Worm (Caenorhabditis elegans) whole organism, L4 larva: ENCODE data around the gene Y57G11C.30.
"Not testable (repeated sequence)": the region's sequence is repeated elsewhere in the genome, so short reads cannot be mapped to it uniquely, and the experiment has no call there.

Experiments used
- ama-1 ChIP-seq: fragments of 150-350 bp; optimal IDR thresholded peaks from 2 replicates; lab custom pipeline; 2014; ENCODE audit warnings: inconsistent platforms, mixed read lengths
- dpl-1 ChIP-seq: fragments of 150-350 bp; optimal IDR thresholded peaks from 2 replicates; lab custom pipeline; 2014; ENCODE audit warnings: missing biosample characterization, missing genetic modification reagents, missing genetic modification characterization
- saeg-2 ChIP-seq: fragments of 200-800 bp; sonication (Bioruptor generic); IDR thresholded peaks from 2 replicates; pipeline ENCODE4 v1.3.6; 2022; ENCODE audit warnings: missing genetic modification reagents, missing genetic modification characterization, missing compliant biosample characterization

DNA sequence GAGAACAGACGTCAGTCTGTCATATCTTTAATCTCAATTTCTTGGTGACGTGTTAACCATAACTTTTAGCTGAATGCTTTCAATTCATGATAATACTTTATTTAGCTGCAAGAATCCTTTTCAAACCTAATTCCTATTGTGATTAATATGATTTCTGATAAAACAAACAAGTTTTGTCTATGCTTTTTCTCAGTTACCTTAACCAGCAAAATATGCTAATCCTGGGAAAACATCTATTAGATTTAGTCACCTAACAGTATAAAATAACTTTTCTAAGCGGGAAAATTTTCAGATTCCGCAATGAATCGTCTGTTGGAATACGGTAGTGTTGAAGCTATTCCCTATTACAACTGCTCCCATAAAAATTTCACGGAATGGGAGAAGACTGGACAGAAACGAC, at the start of gene Y57G11C.30:
- TF ChIP-seq dpl-1 (GFP tag; lab: Kevin White, UChicago); saeg-2 (GFP tag; lab: Robert Waterston, UW); ama-1: not testable (repeated sequence)
